Fruit fly (Drosophila melanogaster): ENCODE results near the gene CG7255.

The CG7255 gene

DNA sequence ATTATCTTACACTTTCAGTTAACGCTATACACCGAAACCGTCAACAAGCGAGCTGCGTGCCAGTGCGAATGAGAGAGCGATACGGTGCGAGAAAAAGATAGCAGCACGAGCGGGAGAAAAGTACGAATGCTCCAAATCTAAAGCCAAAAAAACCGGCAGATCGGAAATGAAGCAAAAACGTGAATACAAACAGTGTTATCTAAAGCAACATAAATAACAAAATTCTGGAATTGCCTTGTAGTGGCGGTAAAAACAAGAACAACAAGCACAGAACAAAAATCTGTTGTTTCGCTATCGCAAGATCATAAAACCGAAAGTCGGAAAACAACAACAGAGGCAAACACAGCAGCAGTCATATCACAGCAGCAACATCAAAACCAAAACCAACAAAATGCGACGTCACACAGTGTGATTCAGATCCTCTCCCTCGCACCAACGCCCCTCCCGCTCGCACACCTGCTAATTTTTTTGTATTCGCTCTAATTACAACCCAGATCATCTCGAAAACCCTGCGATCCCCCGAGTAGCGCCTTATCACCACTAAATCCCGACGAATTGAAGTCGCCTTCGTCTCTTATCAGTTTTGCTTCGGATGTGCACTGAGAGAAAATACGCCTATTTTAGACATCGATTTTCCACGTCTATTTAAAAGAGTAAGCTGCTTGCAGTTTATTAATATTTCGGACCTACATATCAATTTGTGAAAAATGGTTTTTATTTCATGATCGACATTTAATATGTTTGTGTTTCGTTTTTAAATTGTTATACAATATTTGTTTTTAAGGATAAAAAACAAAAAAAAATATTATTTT is at the start of gene CG7255:
Gene CG7255 (plus strand): TSS at position 32 of the 812 bp plus-strand sequence.
- TF ChIP-seq Clk (GFP tag; optimal IDR thresholded peaks at IDR 0.05) (no peak), CG7045 (GFP tag; optimal IDR thresholded peaks at IDR 0.05) (no peak), CG12768 (GFP tag; optimal IDR thresholded peaks at IDR 0.05) (no peak), ovo (GFP tag; optimal IDR thresholded peaks at IDR 0.05) (no peak), cic (GFP tag; optimal IDR thresholded peaks at IDR 0.05) (no peak), toe (GFP tag; optimal IDR thresholded peaks at IDR 0.05) (peak; percentile 16), kay (GFP tag; ENCODE audit: borderline replicate concordance) (peak; percentile 92), cnc (optimal IDR thresholded peaks at IDR 0.05) (no peak), bab1 (GFP tag; optimal IDR thresholded peaks at IDR 0.05) (no peak)

DNA sequence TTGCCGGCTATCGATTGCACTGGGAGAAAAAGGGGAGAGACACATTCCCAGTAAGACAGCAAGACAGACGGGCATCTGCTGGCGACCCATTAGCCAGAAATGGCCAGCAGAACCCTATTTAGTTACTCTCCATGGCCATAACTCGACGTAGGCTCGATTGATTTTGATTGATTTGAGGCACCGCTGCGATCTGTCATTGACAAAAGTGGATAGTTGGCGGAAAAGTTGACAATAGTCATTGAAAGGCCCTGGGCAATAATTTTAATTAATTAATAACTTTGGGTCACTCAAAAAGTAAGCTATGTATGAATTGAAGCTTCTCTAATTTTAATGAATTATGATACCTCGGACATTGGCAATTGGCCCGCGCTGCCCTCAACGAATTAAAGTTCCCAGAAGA is 46.9 kb upstream of the CG7255 start:
- TF ChIP-seq toe (GFP tag; optimal IDR thresholded peaks at IDR 0.05) (no peak), pad (GFP tag; optimal IDR thresholded peaks at IDR 0.05) (no peak), Mnt (GFP tag; optimal IDR thresholded peaks at IDR 0.05) (no peak), CG11617 (GFP tag; optimal IDR thresholded peaks at IDR 0.05) (no peak), CG7045 (GFP tag; optimal IDR thresholded peaks at IDR 0.05) (no peak), tj (GFP tag; optimal IDR thresholded peaks at IDR 0.05) (no peak), bab1 (GFP tag; optimal IDR thresholded peaks at IDR 0.05) (no peak), cic (GFP tag; optimal IDR thresholded peaks at IDR 0.05) (no peak), ovo (GFP tag; optimal IDR thresholded peaks at IDR 0.05) (no peak), CG33017 (tag; optimal IDR thresholded peaks at IDR 0.05) (no peak), CG12768 (GFP tag; optimal IDR thresholded peaks at IDR 0.05) (no peak), CG5204 (GFP tag; optimal IDR thresholded peaks at IDR 0.05) (no peak), Hr96 (GFP tag; optimal IDR thresholded peaks at IDR 0.05) (no peak), CG14711 (tag; optimal IDR thresholded peaks at IDR 0.05) (no peak), CG7101 (tag; optimal IDR thresholded peaks at IDR 0.05) (no peak), Clk (GFP tag; optimal IDR thresholded peaks at IDR 0.05) (no peak), CG1620 (GFP tag; optimal IDR thresholded peaks at IDR 0.05) (no peak)

DNA sequence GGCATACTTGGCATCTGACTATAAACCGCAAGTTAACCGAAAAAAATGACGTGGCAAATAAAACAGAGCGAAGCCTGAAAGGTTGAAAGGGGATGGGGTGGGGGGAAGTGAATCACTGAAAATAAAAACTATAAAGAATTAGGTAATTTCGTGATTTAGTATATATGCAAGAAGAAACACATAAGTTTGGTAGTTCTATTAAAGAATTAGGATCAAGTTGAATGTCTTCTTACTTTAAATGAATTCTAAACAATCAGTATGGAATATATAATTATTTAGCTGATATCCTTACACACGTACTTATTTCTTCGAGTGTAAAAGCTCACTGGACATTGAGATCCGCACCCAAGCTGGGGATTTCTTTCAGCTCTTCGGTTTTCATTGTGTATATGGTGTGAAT is 45.7 kb upstream of the CG7255 start:
- TF ChIP-seq tj (GFP tag; optimal IDR thresholded peaks at IDR 0.05) (no peak), CG1620 (GFP tag; optimal IDR thresholded peaks at IDR 0.05) (no peak)

DNA sequence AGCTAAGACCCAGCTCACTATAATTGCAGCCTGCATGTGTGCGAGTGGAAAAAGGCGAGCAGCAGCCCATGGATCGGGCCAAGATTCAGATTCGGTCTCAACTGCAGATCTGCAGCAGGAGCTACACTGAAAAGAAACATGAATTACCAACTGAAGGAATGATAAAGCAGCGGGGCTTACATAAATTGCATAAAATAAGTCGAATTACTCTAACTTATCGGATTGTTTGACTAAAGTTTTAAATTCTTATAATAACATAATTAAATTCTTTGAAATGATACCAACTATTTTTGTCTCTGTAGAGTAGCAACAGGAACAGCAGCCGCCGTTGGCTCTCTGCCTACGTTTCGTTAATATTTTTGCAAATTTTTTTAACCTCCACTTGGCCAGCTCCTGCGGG is 43.5 kb upstream of the CG7255 start:
- TF ChIP-seq Crg-1 (GFP tag; optimal IDR thresholded peaks at IDR 0.05) (no peak), Hr96 (GFP tag; optimal IDR thresholded peaks at IDR 0.05) (no peak), CG12768 (GFP tag; optimal IDR thresholded peaks at IDR 0.05) (no peak), cic (GFP tag; optimal IDR thresholded peaks at IDR 0.05) (no peak), CG7045 (GFP tag; optimal IDR thresholded peaks at IDR 0.05) (no peak), kay (GFP tag; ENCODE audit: borderline replicate concordance) (no peak), tj (GFP tag; optimal IDR thresholded peaks at IDR 0.05) (no peak), ovo (GFP tag; optimal IDR thresholded peaks at IDR 0.05) (no peak), pad (GFP tag; optimal IDR thresholded peaks at IDR 0.05) (no peak), CG1620 (GFP tag; optimal IDR thresholded peaks at IDR 0.05) (no peak), Clk (GFP tag; optimal IDR thresholded peaks at IDR 0.05) (no peak), CG14711 (tag; optimal IDR thresholded peaks at IDR 0.05) (no peak), CG33017 (tag; optimal IDR thresholded peaks at IDR 0.05) (no peak), cnc (optimal IDR thresholded peaks at IDR 0.05) (no peak), toe (GFP tag; optimal IDR thresholded peaks at IDR 0.05) (no peak), CG7101 (tag; optimal IDR thresholded peaks at IDR 0.05) (no peak), CG5204 (GFP tag; optimal IDR thresholded peaks at IDR 0.05) (no peak), bab1 (GFP tag; optimal IDR thresholded peaks at IDR 0.05) (no peak), CG11617 (GFP tag; optimal IDR thresholded peaks at IDR 0.05) (no peak)

DNA sequence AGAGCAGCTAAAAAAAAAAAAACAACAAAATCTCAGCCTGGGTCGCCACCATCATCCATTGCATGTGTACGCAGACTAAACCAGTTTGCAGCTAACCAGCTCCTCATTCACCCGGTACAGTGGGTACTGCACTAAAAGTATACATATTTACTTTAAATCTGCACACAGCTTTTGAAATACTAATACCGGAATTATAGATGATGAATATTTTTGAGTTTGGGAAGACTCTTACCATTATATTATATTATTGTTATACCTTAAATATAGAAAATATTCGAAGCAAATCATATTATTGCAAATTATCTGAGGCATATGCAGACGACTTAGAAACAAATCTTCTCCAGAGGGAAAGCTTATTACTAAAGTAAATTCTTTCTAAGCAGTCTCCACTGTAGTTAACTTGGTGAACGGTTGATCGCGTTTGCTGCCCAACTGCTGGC is 43.0 kb upstream of the CG7255 start:
- TF ChIP-seq CG12768 (GFP tag; optimal IDR thresholded peaks at IDR 0.05) (no peak), Mnt (GFP tag; optimal IDR thresholded peaks at IDR 0.05) (no peak), CG1620 (GFP tag; optimal IDR thresholded peaks at IDR 0.05) (no peak), bab1 (GFP tag; optimal IDR thresholded peaks at IDR 0.05) (no peak), CG14711 (tag; optimal IDR thresholded peaks at IDR 0.05) (no peak)

DNA sequence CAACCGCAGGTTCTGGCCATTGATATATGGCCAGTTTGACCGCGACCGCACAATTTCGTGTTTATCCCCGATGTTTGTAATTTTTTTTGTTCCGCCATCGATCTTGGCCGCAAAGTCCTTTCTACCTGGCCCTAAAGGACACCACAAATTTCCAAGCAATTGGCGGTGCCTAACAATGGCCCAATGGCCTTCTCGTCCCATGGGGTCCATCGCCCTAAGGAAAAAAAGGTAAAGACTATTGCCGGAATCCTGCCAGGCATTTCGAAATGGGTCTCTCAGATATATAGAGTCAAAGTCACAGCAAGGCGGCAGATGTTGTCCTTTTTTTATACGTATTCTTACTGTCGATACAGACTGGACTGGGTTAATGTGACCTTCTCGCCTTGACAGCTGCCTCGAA is 42.0 kb upstream of the CG7255 start:
- TF ChIP-seq CG5204 (GFP tag; optimal IDR thresholded peaks at IDR 0.05) (no peak), tj (GFP tag; optimal IDR thresholded peaks at IDR 0.05) (no peak), CG7045 (GFP tag; optimal IDR thresholded peaks at IDR 0.05) (no peak), Mnt (GFP tag; optimal IDR thresholded peaks at IDR 0.05) (no peak), cnc (optimal IDR thresholded peaks at IDR 0.05) (no peak), toe (GFP tag; optimal IDR thresholded peaks at IDR 0.05) (no peak), CG14711 (tag; optimal IDR thresholded peaks at IDR 0.05) (no peak), Hr96 (GFP tag; optimal IDR thresholded peaks at IDR 0.05) (no peak), cic (GFP tag; optimal IDR thresholded peaks at IDR 0.05) (no peak), bab1 (GFP tag; optimal IDR thresholded peaks at IDR 0.05) (no peak), ovo (GFP tag; optimal IDR thresholded peaks at IDR 0.05) (no peak), CG1620 (GFP tag; optimal IDR thresholded peaks at IDR 0.05) (no peak), kay (GFP tag; ENCODE audit: borderline replicate concordance) (no peak), Crg-1 (GFP tag; optimal IDR thresholded peaks at IDR 0.05) (no peak)

Data from whole organism, adult.